Fruit fly (Drosophila melanogaster) Kc167 (cell line): Measurements from ENCODE around the gene CG33268.
"Not testable (repeated sequence)": the region's sequence is repeated elsewhere in the genome, so short reads cannot be mapped to it uniquely, and the experiment has no call there.

ENCODE experiments used
- Myc ChIP-seq: fragments of >200 bp; optimal IDR thresholded peaks from 2 replicates; lab custom pipeline; 2017; ENCODE audit warnings: missing external identifiers
- Sin3A ChIP-seq: fragments of >200 bp; optimal IDR thresholded peaks from 2 replicates; lab custom pipeline; 2018; ENCODE audit warnings: missing external identifiers
- h ChIP-seq: fragments of >200 bp; optimal IDR thresholded peaks from 3 replicates; lab custom pipeline; 2018; ENCODE audit warnings: missing external identifiers
- insv ChIP-seq: fragments of >200 bp; optimal IDR thresholded peaks from 3 replicates; lab custom pipeline; 2018; ENCODE audit warnings: missing external identifiers
- psq ChIP-seq: fragments of >200 bp; optimal IDR thresholded peaks from 2 replicates; lab custom pipeline; 2017; ENCODE audit warnings: missing external identifiers
- ttk ChIP-seq: sonication (Bioruptor generic); optimal IDR thresholded peaks from 2 replicates; lab custom pipeline; 2017; ENCODE audit warnings: missing external identifiers

Gene CG33268

DNA sequence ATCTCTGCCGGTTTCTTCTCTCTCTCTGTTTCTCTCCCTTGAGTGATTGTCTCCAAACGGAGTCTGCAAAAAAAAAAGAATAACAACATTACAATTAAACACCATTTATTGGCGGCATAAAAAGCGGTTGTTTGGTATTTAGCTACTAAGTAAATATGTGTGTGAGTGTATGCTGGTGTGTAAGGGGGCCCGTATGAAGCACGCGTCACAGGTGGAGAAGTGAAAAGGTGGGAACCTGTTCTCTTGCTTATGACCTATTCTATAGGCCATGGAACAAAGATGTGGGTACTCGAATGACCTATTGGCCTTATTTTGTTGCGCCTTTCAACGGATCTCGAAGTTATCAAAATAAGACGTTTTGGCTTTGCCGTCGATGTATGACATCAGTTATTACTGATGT is 2.4 kb downstream of the CG33268 start:
- TF ChIP-seq psq (lab: Kevin White, UChicago) (no peak), ttk (lab: Kevin White, UChicago) (no peak), Myc (lab: Kevin White, UChicago) (no peak), insv (no peak), h (lab: Kevin White, UChicago) (no peak), Sin3A (lab: Kevin White, UChicago) (no peak)

DNA sequence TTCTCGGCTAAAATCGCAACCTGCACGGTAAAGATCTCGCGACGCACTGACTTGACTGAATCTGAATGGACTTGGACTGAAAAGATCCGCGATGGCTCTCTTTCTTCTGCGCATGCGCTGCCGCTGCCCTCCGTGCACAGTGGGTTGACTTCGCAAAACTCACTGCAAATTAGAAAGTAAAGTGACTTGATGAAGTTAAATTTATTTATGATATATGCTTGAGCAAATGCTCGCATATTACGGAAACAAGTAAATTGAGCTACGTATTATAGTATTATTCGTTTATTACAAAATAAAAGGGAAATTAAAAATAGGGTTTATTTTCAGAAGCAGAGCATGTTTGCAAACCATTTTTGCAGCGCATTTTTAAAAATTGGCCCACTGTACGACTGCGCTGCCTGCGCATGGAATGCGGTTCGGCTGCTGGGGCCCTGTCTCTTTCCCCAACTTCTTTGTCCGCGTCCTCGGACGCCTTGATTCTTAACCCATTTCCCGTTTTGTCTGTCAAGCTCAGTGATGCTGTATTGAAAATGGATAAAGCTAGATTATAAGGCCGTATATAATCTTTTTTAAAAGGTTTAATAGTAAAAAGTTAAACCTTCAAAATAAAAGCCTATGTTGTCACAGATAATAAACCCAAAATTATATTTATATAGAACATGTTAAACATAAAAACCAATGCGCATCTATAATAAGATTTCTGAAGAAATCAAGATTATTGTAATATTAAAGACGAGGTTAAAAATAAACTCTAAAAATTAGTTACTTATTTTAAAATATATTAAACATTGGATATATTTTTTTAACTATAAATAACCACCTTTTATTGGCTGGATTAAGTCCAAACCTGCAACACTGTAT is 3.1 kb downstream of the CG33268 start, which contains the start of gene rt:
rt (minus strand) TSS at position 51 of the 861 bp plus-strand sequence.
- TF ChIP-seq Myc (lab: Kevin White, UChicago) (no peak), psq (lab: Kevin White, UChicago) (no peak), insv (no peak), ttk (lab: Kevin White, UChicago) (no peak), h (lab: Kevin White, UChicago) (no peak), Sin3A (lab: Kevin White, UChicago) (no peak)

DNA sequence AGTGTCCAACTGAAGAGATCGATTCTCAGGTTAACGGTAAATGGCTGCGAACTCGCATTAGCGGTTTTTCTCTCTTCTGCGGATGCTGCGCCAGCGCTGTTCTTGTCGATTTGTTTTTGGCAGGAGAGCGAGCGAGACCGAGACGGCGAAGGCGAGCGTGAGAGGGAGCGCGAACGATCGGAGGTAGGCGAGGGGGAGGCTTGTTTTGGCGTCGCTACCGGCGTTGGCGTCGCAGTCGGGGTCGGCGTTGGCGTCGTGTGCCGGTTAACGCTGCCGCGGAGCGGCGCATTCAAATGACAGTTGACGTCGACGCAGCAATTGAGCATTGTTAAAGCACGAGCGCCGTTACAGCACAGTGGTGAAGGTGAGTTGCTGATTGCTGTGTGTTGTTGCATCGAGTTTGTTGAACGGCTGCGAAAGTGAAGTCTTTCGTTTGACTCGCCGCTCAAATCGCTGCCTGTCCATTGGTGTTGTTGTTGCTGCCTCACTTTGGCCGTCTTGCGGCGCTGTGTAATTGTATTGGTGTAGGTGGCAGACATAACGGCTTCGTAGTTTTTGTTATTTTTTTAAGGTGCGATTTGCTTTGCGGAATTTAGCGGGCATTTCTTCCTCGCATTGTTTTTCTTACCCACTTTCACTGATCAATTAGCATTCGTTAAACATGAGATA is 4.1 kb downstream of the CG33268 start:
- TF ChIP-seq Sin3A (lab: Kevin White, UChicago) (no peak), psq (lab: Kevin White, UChicago) (no peak), h (lab: Kevin White, UChicago) (no peak), insv (no peak), Myc (lab: Kevin White, UChicago) (no peak), ttk (lab: Kevin White, UChicago) (no peak)

DNA sequence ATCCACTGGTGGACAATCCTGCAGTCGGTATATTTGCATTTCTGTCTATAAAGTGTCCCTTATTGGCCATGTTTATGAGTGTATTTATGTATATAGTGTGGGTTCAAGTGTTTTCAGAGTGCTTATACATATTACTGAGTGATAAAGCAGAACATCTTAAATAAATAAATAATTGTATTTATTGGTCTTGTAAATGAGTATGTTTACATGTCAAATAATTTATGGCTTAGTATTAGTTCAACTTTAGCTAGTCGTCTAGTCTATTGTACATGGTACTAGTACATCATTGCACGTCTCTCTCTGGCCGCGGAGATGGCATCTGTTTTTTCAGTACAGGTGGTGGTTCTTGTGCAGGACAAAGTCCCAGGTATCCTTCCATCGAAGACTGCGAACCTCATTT is 7.1 kb downstream of the CG33268 start, which contains the start of gene CG32086:
CG32086 (minus strand) TSS at position 101 of the 400 bp plus-strand sequence.
- no peak for TF ChIP-seq Sin3A (lab: Kevin White, UChicago)
- no peak for TF ChIP-seq psq (lab: Kevin White, UChicago)
- TF ChIP-seq ttk (lab: Kevin White, UChicago), result no peak
- TF ChIP-seq insv, result no peak
- TF ChIP-seq h (lab: Kevin White, UChicago), result no peak
- TF ChIP-seq Myc (lab: Kevin White, UChicago), result no peak

DNA sequence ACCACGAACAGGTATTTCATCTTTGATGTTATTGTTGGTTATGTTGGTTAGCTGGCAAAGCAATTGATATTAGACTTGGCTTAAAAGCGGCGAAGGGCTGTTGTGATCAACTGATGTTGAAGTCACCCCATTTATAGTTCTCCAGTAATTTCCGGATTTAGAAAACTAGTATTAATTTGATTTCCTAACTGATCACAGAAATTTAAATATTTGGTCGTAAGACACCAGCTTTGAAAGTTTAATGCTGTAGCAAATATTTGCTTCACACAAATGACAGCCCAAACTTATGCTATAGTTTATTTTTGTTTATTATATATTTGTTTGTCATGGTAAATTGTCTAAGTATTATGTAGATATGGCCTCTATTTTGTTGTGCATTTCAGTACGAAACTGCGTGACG is 8.9 kb downstream of the CG33268 start, which contains the start of gene CG33269:
CG33269 (minus strand) TSS at position 101 of the 400 bp plus-strand sequence.
- no peak for TF ChIP-seq ttk (lab: Kevin White, UChicago)
- TF ChIP-seq h (lab: Kevin White, UChicago), result no peak
- TF ChIP-seq Sin3A (lab: Kevin White, UChicago), result no peak
- no peak for TF ChIP-seq psq (lab: Kevin White, UChicago)
- no peak for TF ChIP-seq Myc (lab: Kevin White, UChicago)
- no peak for TF ChIP-seq insv

DNA sequence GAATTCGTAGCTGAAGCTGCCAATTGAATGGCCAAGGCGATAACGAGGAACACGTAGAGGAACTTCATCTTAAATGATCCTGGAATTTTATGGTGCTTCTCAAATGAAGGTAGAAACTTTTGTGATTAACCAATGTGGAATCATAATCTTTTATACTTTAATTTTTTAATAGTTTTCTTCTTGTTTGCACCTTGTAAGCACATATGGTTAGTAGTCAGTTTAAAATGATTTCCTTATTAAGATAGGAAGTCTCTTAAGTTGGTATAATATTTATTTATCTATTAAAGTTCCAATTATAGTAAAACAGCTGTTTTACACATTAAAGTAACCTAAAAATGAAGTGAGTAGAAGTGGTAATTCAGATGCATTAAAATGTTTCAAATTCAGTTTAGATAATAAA is 10.1 kb downstream of the CG33268 start, which contains the start of gene CG43391:
CG43391 (minus strand) TSS at position 101 of the 400 bp plus-strand sequence.
- no peak for TF ChIP-seq Sin3A (lab: Kevin White, UChicago)

DNA sequence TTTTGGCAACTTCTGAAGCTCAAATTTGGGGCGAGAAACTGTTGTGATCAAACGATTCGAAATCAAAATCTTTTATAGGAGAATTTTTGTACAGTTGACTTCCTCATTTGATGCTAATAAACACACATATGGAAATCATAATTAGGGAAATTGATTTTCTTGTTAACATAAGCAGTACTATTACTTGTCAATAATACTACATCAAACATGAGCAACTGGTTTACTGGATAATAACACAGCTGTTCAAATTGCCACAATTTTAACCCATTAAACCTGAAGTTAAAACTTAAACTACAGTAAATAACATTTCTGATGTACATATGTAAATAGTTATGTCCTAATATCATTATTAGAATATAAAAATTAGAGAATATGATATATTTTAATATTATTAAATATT is 11.1 kb downstream of the CG33268 start, which contains the start of gene CG43390:
CG43390 (minus strand) TSS at position 32 of the 400 bp plus-strand sequence.
- TF ChIP-seq ttk (lab: Kevin White, UChicago) (no peak), Myc (lab: Kevin White, UChicago) (no peak), h (lab: Kevin White, UChicago) (no peak), psq (lab: Kevin White, UChicago) (no peak), insv (no peak)

DNA sequence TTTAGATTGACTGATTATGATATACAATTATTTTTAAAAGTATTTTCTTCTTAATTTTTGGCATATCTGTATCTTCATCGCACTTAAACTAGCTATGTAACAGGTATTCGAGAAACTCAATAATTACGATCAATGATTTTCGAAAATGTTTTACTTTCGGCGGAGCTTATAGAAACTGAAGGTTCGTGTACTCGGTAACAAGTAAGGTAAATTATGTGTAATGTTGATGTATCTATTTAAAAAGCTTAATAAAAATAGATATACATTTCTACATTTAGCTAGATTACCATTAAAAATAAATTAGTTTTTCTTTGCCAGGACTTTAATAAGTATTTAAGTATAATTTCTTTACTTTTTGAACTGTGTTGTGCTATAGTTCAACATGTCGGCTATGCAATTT is 12.2 kb downstream of the CG33268 start:
- no peak for TF ChIP-seq h (lab: Kevin White, UChicago)
- no peak for TF ChIP-seq ttk (lab: Kevin White, UChicago)

DNA sequence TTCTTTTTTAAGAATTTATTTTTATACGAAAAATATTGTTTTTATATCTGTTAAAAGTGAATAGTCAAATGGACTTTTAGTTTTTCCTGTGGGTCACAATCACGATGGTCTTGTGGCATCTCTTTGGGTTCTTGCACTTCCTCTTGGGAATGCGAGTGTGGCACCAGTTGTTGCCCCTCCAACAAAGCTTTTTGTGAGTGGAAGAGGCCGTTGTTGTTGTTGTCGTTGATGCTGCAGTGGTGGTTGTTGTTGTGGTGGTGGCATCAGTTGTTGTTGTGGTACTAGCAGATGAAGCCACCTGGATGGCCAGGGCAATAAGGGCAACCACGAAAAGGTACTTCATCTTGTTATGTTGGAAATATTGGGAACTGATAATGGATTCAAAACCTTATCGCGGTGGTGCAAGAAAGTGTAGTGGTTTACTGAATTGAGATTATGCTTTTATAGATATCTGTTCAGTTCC is 12.8 kb downstream of the CG33268 start, which contains the start of gene CG33270:
CG33270 (minus strand) TSS at position 413 of the 463 bp plus-strand sequence.
- TF ChIP-seq h (lab: Kevin White, UChicago), result no peak
- no peak for TF ChIP-seq ttk (lab: Kevin White, UChicago)
- no peak for TF ChIP-seq insv
- TF ChIP-seq psq (lab: Kevin White, UChicago), result no peak
- no peak for TF ChIP-seq Myc (lab: Kevin White, UChicago)
- no peak for TF ChIP-seq Sin3A (lab: Kevin White, UChicago)

DNA sequence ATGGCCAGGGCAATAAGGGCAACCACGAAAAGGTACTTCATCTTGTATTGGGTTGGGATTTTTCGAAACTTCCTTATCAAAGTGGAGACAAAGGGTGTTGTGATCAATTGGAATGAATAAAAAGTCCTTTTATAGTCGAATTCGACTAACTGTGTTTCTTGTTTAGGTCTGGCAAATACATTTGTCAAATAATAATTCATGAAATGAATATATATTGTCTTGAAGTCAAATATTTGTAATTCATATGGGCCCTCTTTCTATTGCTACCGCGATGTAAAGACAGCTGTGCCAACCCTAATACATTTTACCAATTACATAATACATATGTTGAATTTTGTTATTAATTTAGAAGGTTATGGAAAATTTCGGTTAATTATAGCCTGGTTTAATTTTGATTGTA is 13.6 kb downstream of the CG33268 start, which contains the start of gene CG33271:
CG33271 (minus strand) TSS at position 101 of the 400 bp plus-strand sequence.
- TF ChIP-seq ttk (lab: Kevin White, UChicago) (no peak), insv (no peak), Myc (lab: Kevin White, UChicago) (no peak), h (lab: Kevin White, UChicago) (no peak), psq (lab: Kevin White, UChicago) (no peak), Sin3A (lab: Kevin White, UChicago) (no peak)

DNA sequence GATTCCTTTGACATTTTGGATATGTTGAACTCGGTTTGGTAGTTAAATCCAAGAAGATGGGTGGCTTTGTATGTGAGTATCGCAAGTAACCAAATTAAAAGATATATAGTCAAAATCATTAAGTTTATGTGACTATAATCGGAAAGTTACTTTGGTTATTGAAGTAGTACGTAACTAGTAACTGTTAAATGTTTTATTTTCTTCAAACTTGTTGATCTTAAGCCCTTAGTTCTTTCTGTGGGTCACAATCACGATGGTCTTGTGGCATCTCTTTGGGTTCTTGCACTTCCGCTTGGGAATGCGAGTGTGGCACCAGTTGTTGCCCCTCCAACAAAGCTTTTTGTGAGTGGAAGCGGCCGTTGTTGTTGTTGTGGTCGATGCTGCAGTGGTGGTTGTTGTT is 14.1 kb downstream of the CG33268 start, which contains the start of gene CG33489:
CG33489 (minus strand) TSS at position 101 of the 400 bp plus-strand sequence.
- TF ChIP-seq insv; psq (lab: Kevin White, UChicago); ttk (lab: Kevin White, UChicago): not testable (repeated sequence)
